Worm (Caenorhabditis elegans) whole organism, L1 larva: ENCODE measurements around the gene emb-5.

Experiments
- C34B4.2 ChIP-seq: sonication (generic microtip); optimal IDR thresholded peaks from 2 replicates; lab custom pipeline; 2017; ENCODE audit warnings: mild to moderate bottlenecking, missing genetic modification characterization, missing compliant biosample characterization
- Y116A8C.19 ChIP-seq: sonication (generic microtip); optimal IDR thresholded peaks from 2 replicates; lab custom pipeline; 2016; ENCODE audit warnings: missing compliant biosample characterization, missing genetic modification characterization, borderline replicate concordance
- aha-1 ChIP-seq: fragments of 150-350 bp; optimal IDR thresholded peaks from 2 replicates; lab custom pipeline; 2014; ENCODE audit warnings: missing biosample characterization, missing genetic modification characterization
- alr-1 ChIP-seq: fragments of 200-800 bp; sonication (Bioruptor generic); optimal IDR thresholded peaks from 2 replicates; lab custom pipeline; 2018; ENCODE audit warnings: borderline replicate concordance, mild to moderate bottlenecking, missing genetic modification characterization, missing compliant biosample characterization
- aly-2 ChIP-seq: fragments of 150-350 bp; optimal IDR thresholded peaks from 2 replicates; lab custom pipeline; 2014; ENCODE audit warnings: missing biosample characterization, missing genetic modification characterization
- ama-1 ChIP-seq: fragments of 150-350 bp; optimal IDR thresholded peaks from 2 replicates; lab custom pipeline; 2014
- blmp-1 ChIP-seq: fragments of 150-350 bp; optimal IDR thresholded peaks from 2 replicates; lab custom pipeline; 2014; ENCODE audit warnings: missing biosample characterization, missing genetic modification characterization
- ceh-63 ChIP-seq: fragments of 200-800 bp; sonication (Bioruptor generic); optimal IDR thresholded peaks from 2 replicates; lab custom pipeline; 2018; ENCODE audit warnings: mild to moderate bottlenecking, missing genetic modification characterization, missing compliant biosample characterization
- ceh-82 ChIP-seq, 3 experiments: fragments of 150-350 bp in 1 of 3; sonication (generic microtip) in 2 of 3; optimal IDR thresholded peaks; 2 replicates each; lab custom pipeline; 2014 to 2017; ENCODE audit warnings: missing biosample characterization in 3 of 3, missing genetic modification characterization in 3 of 3
- ceh-90 ChIP-seq: sonication (generic microtip); optimal IDR thresholded peaks from 2 replicates; lab custom pipeline; 2016; ENCODE audit warnings: missing genetic modification characterization, missing compliant biosample characterization
- ces-1 ChIP-seq: fragments of 150-350 bp; optimal IDR thresholded peaks from 2 replicates; lab custom pipeline; 2014; ENCODE audit warnings: missing biosample characterization, missing genetic modification reagents, missing genetic modification characterization
- dsc-1 ChIP-seq: sonication (generic microtip); optimal IDR thresholded peaks from 2 replicates; lab custom pipeline; 2016; ENCODE audit warnings: mild to moderate bottlenecking, missing genetic modification characterization, missing compliant biosample characterization
- efl-1 ChIP-seq, 4 experiments: fragments of 150-350 bp; optimal IDR thresholded peaks in 3 of 4; peaks in 1 of 4; 1 replicate in 1 of 4; 2 replicates in 3 of 4; lab custom pipeline; 2014; ENCODE audit warnings: missing biosample characterization in 2 of 4, missing genetic modification characterization in 2 of 4, missing genetic modification reagents in 2 of 4
- efl-3 ChIP-seq: fragments of 200-800 bp; sonication (Bioruptor generic); optimal IDR thresholded peaks from 2 replicates; lab custom pipeline; 2018; ENCODE audit warnings: mild to moderate bottlenecking, missing genetic modification characterization, missing compliant biosample characterization
- egl-13 ChIP-seq: sonication (generic microtip); optimal IDR thresholded peaks from 2 replicates; lab custom pipeline; 2016; ENCODE audit warnings: missing genotype, missing genetic modification reagents, missing genetic modification characterization, missing compliant biosample characterization
- egl-27 ChIP-seq, 2 experiments: fragments of 150-350 bp in 1 of 2; sonication (generic microtip); optimal IDR thresholded peaks; 3 replicates each; lab custom pipeline; 2017 to 2018; ENCODE audit warnings: missing biosample characterization in 2 of 2, missing genetic modification characterization in 2 of 2, missing genetic modification reagents in 2 of 2
- ets-5 ChIP-seq: fragments of 200-800 bp; sonication (Bioruptor generic); IDR thresholded peaks from 2 replicates; pipeline ENCODE4 v1.3.6; 2022; ENCODE audit warnings: missing genetic modification characterization, missing compliant biosample characterization
- fkh-10 ChIP-seq: sonication (generic microtip); optimal IDR thresholded peaks from 2 replicates; lab custom pipeline; 2017; ENCODE audit warnings: missing biosample characterization, missing genetic modification reagents, missing genetic modification characterization
- fkh-4 ChIP-seq: sonication (generic microtip); optimal IDR thresholded peaks from 2 replicates; lab custom pipeline; 2016; ENCODE audit warnings: missing compliant biosample characterization, missing genetic modification characterization, borderline replicate concordance
- fkh-8 ChIP-seq: sonication (generic microtip); optimal IDR thresholded peaks from 2 replicates; lab custom pipeline; 2016; ENCODE audit warnings: mild to moderate bottlenecking, missing genetic modification characterization, missing compliant biosample characterization
- grh-1 ChIP-seq: fragments of 200-800 bp; sonication (Bioruptor generic); IDR thresholded peaks from 2 replicates; pipeline ENCODE4 v1.3.6; 2022; ENCODE audit warnings: missing genetic modification reagents, missing genetic modification characterization, missing compliant biosample characterization
- hlh-4 ChIP-seq: sonication (generic microtip); optimal IDR thresholded peaks from 2 replicates; lab custom pipeline; 2016; ENCODE audit warnings: mild to moderate bottlenecking, missing genetic modification characterization, missing compliant biosample characterization
- hpl-2 ChIP-seq: fragments of 150-350 bp; optimal IDR thresholded peaks from 2 replicates; lab custom pipeline; 2014; ENCODE audit warnings: missing biosample characterization, missing genetic modification reagents, missing genetic modification characterization
- irx-1 ChIP-seq: sonication (generic microtip); optimal IDR thresholded peaks from 2 replicates; lab custom pipeline; 2016; ENCODE audit warnings: missing genetic modification characterization, missing compliant biosample characterization
- isw-1 ChIP-seq: fragments of 200-800 bp; sonication (Bioruptor generic); IDR thresholded peaks from 2 replicates; pipeline ENCODE4 v1.3.6; 2022; ENCODE audit warnings: missing genetic modification characterization, missing compliant biosample characterization
- lin-13 ChIP-seq: fragments of 150-350 bp; optimal IDR thresholded peaks from 2 replicates; lab custom pipeline; 2014; ENCODE audit warnings: missing biosample characterization, missing genetic modification reagents, missing genetic modification characterization
- lin-15B ChIP-seq: fragments of 150-350 bp; sonication (generic microtip); optimal IDR thresholded peaks from 3 replicates; lab custom pipeline; 2014; ENCODE audit warnings: missing biosample characterization, missing genetic modification characterization
- lin-35 ChIP-seq, 2 experiments: fragments of 150-350 bp; optimal IDR thresholded peaks; 2 replicates each; lab custom pipeline; 2014; ENCODE audit warnings: missing biosample characterization in 2 of 2, missing genetic modification characterization in 2 of 2, missing genetic modification reagents in 2 of 2
- lir-3 ChIP-seq: sonication (generic microtip); optimal IDR thresholded peaks from 2 replicates; lab custom pipeline; 2016; ENCODE audit warnings: mild to moderate bottlenecking, missing genetic modification characterization, moderate library complexity, missing compliant biosample characterization; ENCODE audit not compliant: poor library complexity
- mab-9 ChIP-seq: fragments of 200-800 bp; sonication (Bioruptor generic); IDR thresholded peaks from 2 replicates; pipeline ENCODE4 v1.3.6; 2022; ENCODE audit warnings: missing genetic modification reagents, missing genetic modification characterization, missing compliant biosample characterization
- mef-2 ChIP-seq: fragments of 150-350 bp; optimal IDR thresholded peaks from 2 replicates; lab custom pipeline; 2014; ENCODE audit warnings: missing biosample characterization, missing genetic modification characterization
- nhr-11 ChIP-seq: fragments of 150-350 bp; optimal IDR thresholded peaks from 2 replicates; lab custom pipeline; 2014; ENCODE audit warnings: missing biosample characterization, missing genetic modification characterization
- nhr-19 ChIP-seq: fragments of 200-800 bp; sonication (Bioruptor generic); conservative IDR thresholded peaks from 2 replicates; pipeline ENCODE4 v1.3.6; 2022; ENCODE audit warnings: missing genetic modification characterization, missing compliant biosample characterization
- nhr-20 ChIP-seq: sonication (generic microtip); optimal IDR thresholded peaks from 2 replicates; lab custom pipeline; 2016; ENCODE audit warnings: mild to moderate bottlenecking, missing genetic modification characterization, missing compliant biosample characterization
- nhr-47 ChIP-seq: sonication (generic microtip); optimal IDR thresholded peaks from 2 replicates; lab custom pipeline; 2016; ENCODE audit warnings: mild to moderate bottlenecking, missing genetic modification characterization, moderate library complexity, missing compliant biosample characterization
- nhr-71 ChIP-seq: sonication (generic microtip); optimal IDR thresholded peaks from 2 replicates; lab custom pipeline; 2016; ENCODE audit warnings: mild to moderate bottlenecking, missing genetic modification characterization, moderate library complexity, missing compliant biosample characterization
- nhr-76 ChIP-seq: sonication (generic microtip); optimal IDR thresholded peaks from 2 replicates; lab custom pipeline; 2017; ENCODE audit warnings: missing biosample characterization, missing genetic modification characterization
- nhr-77 ChIP-seq: fragments of 150-350 bp; optimal IDR thresholded peaks from 2 replicates; lab custom pipeline; 2014; ENCODE audit warnings: missing biosample characterization, missing genetic modification characterization
- nhr-84 ChIP-seq: sonication (generic microtip); optimal IDR thresholded peaks from 2 replicates; lab custom pipeline; 2017; ENCODE audit warnings: missing biosample characterization, missing genetic modification characterization
- nhr-85 ChIP-seq: sonication (generic microtip); peaks from one replicate; lab custom pipeline; 2016; ENCODE audit warnings: missing genetic modification characterization, inconsistent platforms, missing compliant biosample characterization
- nhr-90 ChIP-seq: sonication (generic microtip); optimal IDR thresholded peaks from 2 replicates; lab custom pipeline; 2016; ENCODE audit warnings: mild to moderate bottlenecking, missing genetic modification characterization, missing compliant biosample characterization; ENCODE audit not compliant: poor library complexity
- pqm-1 ChIP-seq: sonication (generic microtip); optimal IDR thresholded peaks from 3 replicates; lab custom pipeline; 2017; ENCODE audit warnings: missing biosample characterization, missing genetic modification characterization
- rnt-1 ChIP-seq: sonication (generic microtip); optimal IDR thresholded peaks from 2 replicates; lab custom pipeline; 2016; ENCODE audit warnings: mild to moderate bottlenecking, missing genetic modification characterization, moderate library complexity, missing compliant biosample characterization
- snpc-4 ChIP-seq: fragments of 150-350 bp; optimal IDR thresholded peaks from 2 replicates; lab custom pipeline; 2014; ENCODE audit warnings: missing biosample characterization, missing genetic modification characterization
- snu-23 ChIP-seq: sonication (generic microtip); optimal IDR thresholded peaks from 2 replicates; lab custom pipeline; 2016; ENCODE audit warnings: missing genetic modification characterization, missing compliant biosample characterization
- sox-4 ChIP-seq: sonication (generic microtip); optimal IDR thresholded peaks from 2 replicates; lab custom pipeline; 2016; ENCODE audit warnings: missing genetic modification characterization, missing compliant biosample characterization
- sptf-1 ChIP-seq: fragments of 150-350 bp; optimal IDR thresholded peaks from 2 replicates; lab custom pipeline; 2014; ENCODE audit warnings: missing biosample characterization, missing genetic modification characterization
- tbx-2 ChIP-seq: sonication (generic microtip); optimal IDR thresholded peaks from 2 replicates; lab custom pipeline; 2016; ENCODE audit warnings: missing genetic modification characterization, missing compliant biosample characterization
- tlp-1 ChIP-seq: fragments of 150-350 bp; optimal IDR thresholded peaks from 2 replicates; lab custom pipeline; 2014; ENCODE audit warnings: missing biosample characterization, missing genetic modification characterization
- unc-130 ChIP-seq: fragments of 150-350 bp; optimal IDR thresholded peaks from 2 replicates; lab custom pipeline; 2017; ENCODE audit warnings: missing biosample characterization, missing genetic modification characterization, inconsistent platforms
- unc-62 ChIP-seq: fragments of 150-350 bp; optimal IDR thresholded peaks from 2 replicates; lab custom pipeline; 2014; ENCODE audit warnings: missing biosample characterization, missing genetic modification reagents, missing genetic modification characterization
- unc-86 ChIP-seq: sonication (generic microtip); optimal IDR thresholded peaks from 2 replicates; lab custom pipeline; 2016; ENCODE audit warnings: missing genetic modification characterization, missing compliant biosample characterization

emb-5 gene

ce11 chrIII:4666753-4667400 lies 53.6 kb downstream of the emb-5 start (continued):
- TF ChIP-seq alr-1 (tag; lab: Kevin White, UChicago) (no peak), aly-2 (tag; lab: Kevin White, UChicago) (no peak), sox-4 (tag; lab: Kevin White, UChicago) (no peak), mab-9 (no peak), sptf-1 (tag; lab: Kevin White, UChicago) (no peak), nhr-77 (tag; lab: Kevin White, UChicago) (peak; percentile 22), nhr-47 (tag; lab: Kevin White, UChicago) (peak; percentile 51), egl-13 (tag; lab: Kevin White, UChicago) (no peak), nhr-11 (tag; lab: Kevin White, UChicago) (no peak), lin-35 (GFP tag; optimal IDR thresholded peaks at IDR 0.05; lab: Kevin White, UChicago) (peak; percentile 25 to 50), unc-130 (tag; lab: Kevin White, UChicago) (no peak), snu-23 (GFP tag; lab: Kevin White, UChicago) (peak; percentile 61), fkh-10 (GFP tag; lab: Kevin White, UChicago) (no peak), ama-1 (lab: Kevin White, UChicago) (no peak), nhr-19 (GFP tag; lab: Robert Waterston, UW) (peak; percentile 33; the same call in 1 of the 2 replicates), pqm-1 (tag; lab: Kevin White, UChicago) (no peak), dsc-1 (tag; lab: Kevin White, UChicago) (no peak), aha-1 (tag; lab: Kevin White, UChicago) (no peak), ceh-82 (tag; optimal IDR thresholded peaks at IDR 0.05; lab: Kevin White, UChicago) (peak in 2 of 3 experiments; percentile 22 to 63), mef-2 (tag; lab: Kevin White, UChicago) (no peak), ceh-90 (no peak), ces-1 (GFP tag; lab: Kevin White, UChicago) (no peak), ceh-63 (GFP tag; lab: Kevin White, UChicago) (no peak), unc-62 (GFP tag; lab: Kevin White, UChicago) (no peak), efl-1 (optimal IDR thresholded peaks at IDR 0.05; lab: Kevin White, UChicago) (peak; percentile 36 to 37), efl-1 (GFP tag; optimal IDR thresholded peaks at IDR 0.05 in 1 of 2; lab: Kevin White, UChicago) (peak; percentile 21 to 95), nhr-90 (peak; percentile 34), blmp-1 (tag; lab: Kevin White, UChicago) (peak; percentile 87), nhr-76 (tag; lab: Kevin White, UChicago) (no peak), unc-86 (peak; percentile 25), lir-3 (tag; lab: Kevin White, UChicago) (no peak), efl-3 (GFP tag; lab: Kevin White, UChicago) (no peak), nhr-84 (tag; lab: Kevin White, UChicago) (no peak), Y116A8C.19 (tag; lab: Kevin White, UChicago) (no peak), isw-1 (no peak), tlp-1 (tag; lab: Kevin White, UChicago) (no peak), hpl-2 (GFP tag; lab: Kevin White, UChicago) (no peak), nhr-20 (peak; percentile 51), nhr-85 (tag; lab: Kevin White, UChicago) (peak; percentile 89), grh-1 (GFP tag; lab: Robert Waterston, UW) (no peak), fkh-4 (no peak), rnt-1 (peak; percentile 29), tbx-2 (tag; lab: Kevin White, UChicago) (peak; percentile 18), lin-13 (no peak), nhr-71 (tag; lab: Kevin White, UChicago) (peak; percentile 61), fkh-8 (peak; percentile 43), snpc-4 (tag; lab: Kevin White, UChicago) (peak; percentile 31), irx-1 (tag; lab: Kevin White, UChicago) (no peak), hlh-4 (tag; lab: Kevin White, UChicago) (no peak), ets-5 (GFP tag; lab: Robert Waterston, UW) (no peak), egl-27 (tag; optimal IDR thresholded peaks at IDR 0.05; lab: Kevin White, UChicago) (no peak), lin-15B (no peak), C34B4.2 (tag; lab: Kevin White, UChicago) (no peak)
